Fruit fly (Drosophila melanogaster): ENCODE measurements around the gene Paics.

Paics gene

DNA sequence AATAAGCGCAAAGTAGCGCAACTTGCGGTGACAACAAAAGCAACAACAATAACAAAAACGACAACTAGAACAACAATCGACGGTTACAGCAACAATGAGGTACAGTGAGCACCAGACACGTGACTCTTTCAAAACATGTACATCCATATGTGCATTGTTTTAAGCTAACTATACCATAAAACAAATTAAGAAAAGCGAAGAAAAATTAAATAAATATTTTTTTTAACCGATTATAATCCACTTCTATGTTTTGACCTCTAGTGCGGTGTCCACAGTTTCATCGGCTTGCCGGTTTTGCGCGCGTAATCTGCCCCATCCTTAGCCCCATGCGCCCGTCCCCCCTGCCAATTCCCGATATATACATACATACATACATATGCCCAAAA is 6.1 kb downstream of the Paics start (continued):
- TF ChIP-seq spab (GFP tag; optimal IDR thresholded peaks at IDR 0.05) (peak; percentile 97), fd85E (GFP tag; optimal IDR thresholded peaks at IDR 0.05) (peak; percentile 90), Ets21C (GFP tag; optimal IDR thresholded peaks at IDR 0.05) (peak; percentile 94), CG15336 (GFP tag; IDR thresholded peaks at IDR 0.05) (peak; percentile 99), Eip78C (GFP tag) (peak; percentile 99), CG16779 (tag; optimal IDR thresholded peaks at IDR 0.05) (peak; percentile 92), CG11762 (GFP tag; optimal IDR thresholded peaks at IDR 0.05; ENCODE audit: insufficient read depth) (peak; percentile 99), Sox14 (GFP tag; optimal IDR thresholded peaks at IDR 0.05) (peak; percentile 96), salr (GFP tag; optimal IDR thresholded peaks at IDR 0.05) (peak; percentile 94 to 96), CG6854 (GFP tag; optimal IDR thresholded peaks at IDR 0.05) (peak; percentile 41), achi (GFP tag; optimal IDR thresholded peaks at IDR 0.05) (peak; percentile 98), Lpt (GFP tag; optimal IDR thresholded peaks at IDR 0.05) (peak; percentile 94), esn (GFP tag; optimal IDR thresholded peaks at IDR 0.05) (peak; percentile 97), CG8632 (GFP tag; optimal IDR thresholded peaks at IDR 0.05) (peak; percentile 98), CG8119 (GFP tag; IDR thresholded peaks at IDR 0.05) (peak; percentile 99), vri (GFP tag; optimal IDR thresholded peaks at IDR 0.05) (peak; percentile 78), CG10669 (GFP tag; optimal IDR thresholded peaks at IDR 0.05) (peak; percentile 98), lz (GFP tag; optimal IDR thresholded peaks at IDR 0.05) (peak; percentile 98), Eip75B (GFP tag; optimal IDR thresholded peaks at IDR 0.05) (peak; percentile 98), CG6276 (GFP tag; optimal IDR thresholded peaks at IDR 0.05) (peak; percentile 95), CG8319 (GFP tag; optimal IDR thresholded peaks at IDR 0.05) (peak; percentile 98), Sox102F (GFP tag; optimal IDR thresholded peaks at IDR 0.05) (peak; percentile 94), topi (GFP tag; optimal IDR thresholded peaks at IDR 0.05) (peak; percentile 98)

DNA sequence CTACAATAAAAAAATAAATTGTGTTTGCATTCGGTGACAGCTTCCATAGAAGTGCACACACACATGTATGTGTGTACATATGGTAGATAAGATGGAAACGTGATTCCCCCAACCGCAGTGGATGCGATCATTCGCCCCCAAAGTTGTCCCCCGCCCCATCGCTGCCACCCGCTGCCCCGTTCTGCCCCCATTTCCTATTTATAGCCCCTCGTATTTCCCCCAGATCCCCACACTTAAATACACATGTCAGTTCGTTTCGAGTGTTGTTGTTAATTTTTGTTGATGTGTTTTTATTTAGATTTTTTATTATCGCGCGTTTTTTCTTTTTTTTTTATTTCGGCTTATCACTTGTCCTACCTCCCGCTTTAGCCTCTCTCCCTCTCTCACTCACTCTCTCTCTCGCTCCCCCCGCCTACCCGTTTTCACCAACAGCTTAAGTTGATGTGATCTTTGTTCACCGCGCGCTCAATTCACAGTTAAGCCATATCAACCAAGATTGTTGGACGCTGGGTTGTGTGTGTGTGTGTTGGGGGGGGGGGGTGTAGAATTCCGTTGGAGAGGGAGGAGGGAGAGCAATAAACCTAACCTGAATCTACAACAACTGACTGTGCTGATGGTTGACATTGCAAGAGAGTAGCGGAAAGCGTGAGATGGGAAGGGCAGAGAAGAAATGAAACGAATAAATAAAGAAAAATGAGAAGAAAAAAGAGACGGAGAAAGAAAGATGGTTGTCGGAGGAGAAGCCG is 6.6 kb downstream of the Paics start:
- TF ChIP-seq acj6 (GFP tag; optimal IDR thresholded peaks at IDR 0.05) (no peak), CG6163 (GFP tag; IDR thresholded peaks at IDR 0.05) (peak; percentile 58; the same call in 2 of the 3 replicates), CG6792 (GFP tag; optimal IDR thresholded peaks at IDR 0.05) (peak; percentile 20), topi (GFP tag; optimal IDR thresholded peaks at IDR 0.05) (no peak), fd85E (GFP tag; optimal IDR thresholded peaks at IDR 0.05) (no peak), achi (GFP tag; optimal IDR thresholded peaks at IDR 0.05) (no peak), CG3919 (GFP tag; optimal IDR thresholded peaks at IDR 0.05) (no peak), dac (GFP tag; optimal IDR thresholded peaks at IDR 0.05) (no peak), CG10669 (GFP tag; optimal IDR thresholded peaks at IDR 0.05) (peak; percentile 31), CG3032 (tag; optimal IDR thresholded peaks at IDR 0.05) (peak; percentile 4), CG9139 (GFP tag; optimal IDR thresholded peaks at IDR 0.05) (peak; percentile 87), CG11762 (GFP tag; optimal IDR thresholded peaks at IDR 0.05; ENCODE audit: insufficient read depth) (no peak), CG7368 (GFP tag; optimal IDR thresholded peaks at IDR 0.05) (no peak), Met (GFP tag; optimal IDR thresholded peaks at IDR 0.05) (no peak), CG34406 (GFP tag; optimal IDR thresholded peaks at IDR 0.05) (no peak), net (GFP tag; optimal IDR thresholded peaks at IDR 0.05) (peak; percentile 45), pdm3 (GFP tag; optimal IDR thresholded peaks at IDR 0.05) (no peak), Sox15 (GFP tag; optimal IDR thresholded peaks at IDR 0.05) (no peak), cyc (GFP tag; optimal IDR thresholded peaks at IDR 0.05) (no peak), Ets96B (tag; optimal IDR thresholded peaks at IDR 0.05) (peak; percentile 12), Hr38 (GFP tag; optimal IDR thresholded peaks at IDR 0.05) (no peak), Sox102F (GFP tag; optimal IDR thresholded peaks at IDR 0.05) (no peak), CG8319 (GFP tag; optimal IDR thresholded peaks at IDR 0.05) (peak; percentile 28), CG15336 (GFP tag; IDR thresholded peaks at IDR 0.05) (peak; percentile 63), Hr39 (GFP tag; optimal IDR thresholded peaks at IDR 0.05) (no peak), CG1621 (tag; optimal IDR thresholded peaks at IDR 0.05) (peak; percentile 44), Lpt (GFP tag; optimal IDR thresholded peaks at IDR 0.05) (peak; percentile 41), CG16779 (tag; optimal IDR thresholded peaks at IDR 0.05) (peak; percentile 65), fd59A (GFP tag; optimal IDR thresholded peaks at IDR 0.05) (no peak), fkh (GFP tag; optimal IDR thresholded peaks at IDR 0.05) (peak; percentile 92), OdsH (GFP tag; optimal IDR thresholded peaks at IDR 0.05) (no peak), CG10631 (GFP tag; optimal IDR thresholded peaks at IDR 0.05) (no peak), CG8632 (GFP tag; optimal IDR thresholded peaks at IDR 0.05) (peak; percentile 53), Eip78C (GFP tag) (peak; percentile 33), CG11902 (GFP tag; optimal IDR thresholded peaks at IDR 0.05) (no peak), CG11294 (GFP tag; IDR thresholded peaks at IDR 0.05) (peak; percentile 32; the same call in 1 of the 2 replicates), esn (GFP tag; optimal IDR thresholded peaks at IDR 0.05) (no peak), ss (GFP tag; optimal IDR thresholded peaks at IDR 0.05) (peak; percentile 47 to 84)

All from whole organism, prepupa.